Fruit fly (Drosophila melanogaster): ENCODE data around the gene Ndc1.

Gene Ndc1

dm6 chr3R:23942965-23943413 is 18.8 kb downstream of the Ndc1 start, which contains the start of gene Gdh (continued):
- TF ChIP-seq CG8478 (optimal IDR thresholded peaks at IDR 0.05) = no peak
- no peak for TF ChIP-seq CG9609 (GFP tag; optimal IDR thresholded peaks at IDR 0.05)
- TF ChIP-seq tna (GFP tag; IDR thresholded peaks at IDR 0.05; ENCODE audit: partially characterized antibody) = peak; percentile 65; the same call in 1 of the 2 replicates
- peak; percentile 76 for TF ChIP-seq ci (GFP tag; IDR thresholded peaks at IDR 0.05)
- peak; percentile 17 for TF ChIP-seq pzg (GFP tag; optimal IDR thresholded peaks at IDR 0.05)
- TF ChIP-seq her (GFP tag; optimal IDR thresholded peaks at IDR 0.05) = peak; percentile 3
- TF ChIP-seq ERR (GFP tag; optimal IDR thresholded peaks at IDR 0.05) = peak; percentile 40
- TF ChIP-seq wor (GFP tag; IDR thresholded peaks at IDR 0.05) = no peak
- TF ChIP-seq CG10979 (tag; optimal IDR thresholded peaks at IDR 0.05) = no peak
- TF ChIP-seq CoRest (tag; optimal IDR thresholded peaks at IDR 0.05) = no peak
- TF ChIP-seq sisA (GFP tag; IDR thresholded peaks at IDR 0.05) = no peak
- TF ChIP-seq Pdp1 (GFP tag; optimal IDR thresholded peaks at IDR 0.05) = peak in 1 of 2 experiments; percentile 23
- TF ChIP-seq pan (optimal IDR thresholded peaks at IDR 0.05) = no peak
- peak in 1 of 2 experiments; percentile 34 for TF ChIP-seq pan (GFP tag; optimal IDR thresholded peaks at IDR 0.05 in 1 of 2, IDR thresholded peaks at IDR 0.05 in 1 of 2)
- TF ChIP-seq gsb-n (tag; optimal IDR thresholded peaks at IDR 0.05) = no peak
- TF ChIP-seq CG17829 (tag; optimal IDR thresholded peaks at IDR 0.05) = no peak
- no peak for TF ChIP-seq fd3F (GFP tag; optimal IDR thresholded peaks at IDR 0.05)
- TF ChIP-seq CG17568 (GFP tag; optimal IDR thresholded peaks at IDR 0.05) = peak; percentile 35
- TF ChIP-seq CkIIα-i1 (GFP tag; IDR thresholded peaks at IDR 0.05) = no peak
- TF ChIP-seq sd (tag; optimal IDR thresholded peaks at IDR 0.05) = peak; percentile 40
- no peak for TF ChIP-seq Tbp (GFP tag; optimal IDR thresholded peaks at IDR 0.05)
- peak; percentile 38 for TF ChIP-seq pfk (GFP tag; optimal IDR thresholded peaks at IDR 0.05)
- peak; percentile 34; the same call in 1 of the 2 replicates for TF ChIP-seq sim (GFP tag; IDR thresholded peaks at IDR 0.05)
- peak; percentile 77 for TF ChIP-seq sens (GFP tag)
- peak; percentile 59 for TF ChIP-seq B-H2 (GFP tag; optimal IDR thresholded peaks at IDR 0.05)
- TF ChIP-seq CG6854 (GFP tag; optimal IDR thresholded peaks at IDR 0.05) = peak; percentile 53
- TF ChIP-seq CG11398 (GFP tag; optimal IDR thresholded peaks at IDR 0.05) = no peak
- no peak for TF ChIP-seq al (GFP tag; IDR thresholded peaks at IDR 0.05)
- peak; percentile 60; the same call in 1 of the 2 replicates for TF ChIP-seq Awh (GFP tag; IDR thresholded peaks at IDR 0.05)
- TF ChIP-seq ftz-f1 (GFP tag; optimal IDR thresholded peaks at IDR 0.05) = peak; percentile 33
- TF ChIP-seq CG15269 (tag; optimal IDR thresholded peaks at IDR 0.05) = peak; percentile 22
- TF ChIP-seq BtbVII (GFP tag; optimal IDR thresholded peaks at IDR 0.05) = peak; percentile 21
- TF ChIP-seq onecut (GFP tag; IDR thresholded peaks at IDR 0.05) = peak; percentile 43
- TF ChIP-seq dimm (GFP tag; IDR thresholded peaks at IDR 0.05) = no peak
- no peak for TF ChIP-seq CG4707 (GFP tag; optimal IDR thresholded peaks at IDR 0.05)
- no peak for TF ChIP-seq H15 (GFP tag; IDR thresholded peaks at IDR 0.05)
- no peak for TF ChIP-seq CG12299 (tag; optimal IDR thresholded peaks at IDR 0.05)
- no peak for TF ChIP-seq lola (GFP tag; optimal IDR thresholded peaks at IDR 0.05)
- peak; percentile 64 for TF ChIP-seq caup (GFP tag; optimal IDR thresholded peaks at IDR 0.05; ENCODE audit: severe bottlenecking)
- TF ChIP-seq Scr (GFP tag; IDR thresholded peaks at IDR 0.05; ENCODE audit: partially characterized antibody) = peak; percentile 49
- no peak for TF ChIP-seq Atf3 (GFP tag; optimal IDR thresholded peaks at IDR 0.05)
- peak; percentile 64 for TF ChIP-seq mirr (GFP tag; optimal IDR thresholded peaks at IDR 0.05)
- peak; percentile 32; the same call in 1 of the 2 replicates for TF ChIP-seq CG17328 (GFP tag; IDR thresholded peaks at IDR 0.05)
- TF ChIP-seq CG18599 (GFP tag; optimal IDR thresholded peaks at IDR 0.05) = peak; percentile 55
- no peak for TF ChIP-seq CG7745 (tag; optimal IDR thresholded peaks at IDR 0.05)
- TF ChIP-seq oc (tag; optimal IDR thresholded peaks at IDR 0.05) = peak; percentile 56
- no peak for TF ChIP-seq Nf-YB (GFP tag; optimal IDR thresholded peaks at IDR 0.05)
- no peak for TF ChIP-seq sima (GFP tag; optimal IDR thresholded peaks at IDR 0.05)
- peak; percentile 35 for TF ChIP-seq Nf-YC (tag; optimal IDR thresholded peaks at IDR 0.05)
- TF ChIP-seq tap (tag; optimal IDR thresholded peaks at IDR 0.05) = peak; percentile 41
- TF ChIP-seq CG7357 (GFP tag; IDR thresholded peaks at IDR 0.05) = no peak
